Worm (Caenorhabditis elegans) whole organism, late embryonic: ENCODE measurements around the gene mlp-1.
A peak's percentile ranks its signal among the peaks of the same experiment; 100 is the strongest.

Experiments
- C08G9.2 ChIP-seq: sonication (generic microtip); optimal IDR thresholded peaks from 2 replicates; lab custom pipeline; 2016; ENCODE audit warnings: mild to moderate bottlenecking, missing genetic modification characterization, moderate library complexity, missing compliant biosample characterization
- C38D4.7 ChIP-seq: fragments of 200-800 bp; sonication (Bioruptor generic); optimal IDR thresholded peaks from 2 replicates; lab custom pipeline; 2018; ENCODE audit warnings: mild to moderate bottlenecking, missing genetic modification characterization, moderate library complexity, missing compliant biosample characterization
- F13H6.1 ChIP-seq: sonication (generic microtip); optimal IDR thresholded peaks from 2 replicates; lab custom pipeline; 2016; ENCODE audit warnings: missing genetic modification characterization, missing compliant biosample characterization
- K02D7.2 ChIP-seq: sonication (generic microtip); optimal IDR thresholded peaks from 2 replicates; lab custom pipeline; 2017; ENCODE audit warnings: mild to moderate bottlenecking, missing genetic modification characterization, missing compliant biosample characterization
- T23F11.4 ChIP-seq: fragments of 200-800 bp; sonication (Bioruptor generic); optimal IDR thresholded peaks from 2 replicates; lab custom pipeline; 2018; ENCODE audit warnings: mild to moderate bottlenecking, missing genetic modification characterization, missing compliant biosample characterization
- ama-1 ChIP-seq: fragments of 150-350 bp; optimal IDR thresholded peaks from 2 replicates; lab custom pipeline; 2014
- ceh-18 ChIP-seq: sonication (generic microtip); optimal IDR thresholded peaks from 2 replicates; lab custom pipeline; 2016; ENCODE audit warnings: missing genetic modification characterization, missing compliant biosample characterization
- ceh-22 ChIP-seq: sonication (generic microtip); optimal IDR thresholded peaks from 2 replicates; lab custom pipeline; 2017; ENCODE audit warnings: missing biosample characterization, missing genetic modification characterization
- ceh-24 ChIP-seq: sonication (generic microtip); optimal IDR thresholded peaks from 2 replicates; lab custom pipeline; 2016; ENCODE audit warnings: mild to moderate bottlenecking, missing genetic modification characterization, missing compliant biosample characterization
- ceh-31 ChIP-seq: sonication (generic microtip); optimal IDR thresholded peaks from 2 replicates; lab custom pipeline; 2016; ENCODE audit warnings: missing genetic modification characterization, missing compliant biosample characterization
- ceh-34 ChIP-seq: sonication (generic microtip); optimal IDR thresholded peaks from 2 replicates; lab custom pipeline; 2016; ENCODE audit warnings: mild to moderate bottlenecking, missing genetic modification characterization, missing compliant biosample characterization
- ceh-45 ChIP-seq: fragments of 200-800 bp; sonication (Bioruptor generic); IDR thresholded peaks from 2 replicates; pipeline ENCODE4 v1.3.6; 2022; ENCODE audit warnings: missing genetic modification reagents, missing genetic modification characterization, missing compliant biosample characterization
- dve-1 ChIP-seq: sonication (generic microtip); optimal IDR thresholded peaks from 2 replicates; lab custom pipeline; 2017; ENCODE audit warnings: antibody characterized with exemption, mild to moderate bottlenecking, missing genetic modification characterization, missing compliant biosample characterization
- ets-4 ChIP-seq: sonication (generic microtip); optimal IDR thresholded peaks from 2 replicates; lab custom pipeline; 2016; ENCODE audit warnings: missing genetic modification characterization, missing compliant biosample characterization
- fax-1 ChIP-seq: sonication (generic microtip); optimal IDR thresholded peaks from 2 replicates; lab custom pipeline; 2016; ENCODE audit warnings: missing genotype, missing genetic modification characterization, missing compliant biosample characterization
- gmeb-2 ChIP-seq: sonication (generic microtip); optimal IDR thresholded peaks from 2 replicates; lab custom pipeline; 2016; ENCODE audit warnings: missing genetic modification characterization, inconsistent platforms, missing compliant biosample characterization
- hlh-13 ChIP-seq: fragments of 200-800 bp; sonication (Bioruptor generic); optimal IDR thresholded peaks from 2 replicates; lab custom pipeline; 2018; ENCODE audit warnings: mild to moderate bottlenecking, missing genetic modification characterization, missing compliant biosample characterization
- hlh-15 ChIP-seq: sonication (generic microtip); optimal IDR thresholded peaks from 2 replicates; lab custom pipeline; 2016; ENCODE audit warnings: missing genetic modification characterization, missing compliant biosample characterization
- hlh-30 ChIP-seq: sonication (generic microtip); optimal IDR thresholded peaks from 2 replicates; lab custom pipeline; 2017; ENCODE audit warnings: antibody characterized with exemption, missing genetic modification characterization, missing compliant biosample characterization; ENCODE audit not compliant: insufficient read depth
- hlh-8 ChIP-seq: sonication (generic microtip); optimal IDR thresholded peaks from 2 replicates; lab custom pipeline; 2016; ENCODE audit warnings: missing genotype, missing genetic modification characterization, missing compliant biosample characterization
- madf-2 ChIP-seq: sonication (generic microtip); optimal IDR thresholded peaks from 2 replicates; lab custom pipeline; 2017; ENCODE audit warnings: missing genetic modification characterization, missing compliant biosample characterization
- nfya-1 ChIP-seq: sonication (generic microtip); optimal IDR thresholded peaks from 2 replicates; lab custom pipeline; 2017; ENCODE audit warnings: missing genetic modification characterization, mild to moderate bottlenecking, missing compliant biosample characterization, antibody characterized with exemption, moderate library complexity
- nhr-11 ChIP-seq: fragments of 150-350 bp; optimal IDR thresholded peaks from 2 replicates; lab custom pipeline; 2014; ENCODE audit warnings: missing biosample characterization, missing genetic modification characterization
- npax-4 ChIP-seq: sonication (generic microtip); optimal IDR thresholded peaks from 2 replicates; lab custom pipeline; 2016; ENCODE audit warnings: missing genetic modification characterization, missing compliant biosample characterization
- pat-9 ChIP-seq: fragments of 200-800 bp; sonication (Bioruptor generic); optimal IDR thresholded peaks from 2 replicates; lab custom pipeline; 2018; ENCODE audit warnings: mild to moderate bottlenecking, missing genetic modification characterization, moderate library complexity, missing compliant biosample characterization
- pax-1 ChIP-seq: fragments of 150-350 bp; optimal IDR thresholded peaks from 2 replicates; lab custom pipeline; 2014; ENCODE audit warnings: missing biosample characterization, missing genetic modification characterization
- pha-2 ChIP-seq: sonication (generic microtip); optimal IDR thresholded peaks from 2 replicates; lab custom pipeline; 2017; ENCODE audit warnings: mild to moderate bottlenecking, missing genetic modification characterization, missing compliant biosample characterization
- pha-4 ChIP-seq: fragments of 150-350 bp; optimal IDR thresholded peaks from 2 replicates; lab custom pipeline; 2018; ENCODE audit warnings: missing biosample characterization, missing genetic modification reagents, missing genetic modification characterization
- ref-2 ChIP-seq: sonication (generic microtip); optimal IDR thresholded peaks from 2 replicates; lab custom pipeline; 2016; ENCODE audit warnings: missing genetic modification characterization, missing compliant biosample characterization
- sdc-2 ChIP-seq: sonication (generic microtip); optimal IDR thresholded peaks from 2 replicates; lab custom pipeline; 2016; ENCODE audit warnings: missing genotype, missing genetic modification characterization, missing compliant biosample characterization
- sox-4 ChIP-seq: sonication (generic microtip); optimal IDR thresholded peaks from 2 replicates; lab custom pipeline; 2017; ENCODE audit warnings: mild to moderate bottlenecking, missing genetic modification characterization, inconsistent platforms, missing compliant biosample characterization
- syd-9 ChIP-seq: sonication (generic microtip); optimal IDR thresholded peaks from 2 replicates; lab custom pipeline; 2016; ENCODE audit warnings: mild to moderate bottlenecking, missing genetic modification characterization, moderate library complexity, missing compliant biosample characterization
- tbx-2 ChIP-seq: sonication (generic microtip); optimal IDR thresholded peaks from 2 replicates; lab custom pipeline; 2016; ENCODE audit warnings: missing genetic modification characterization, missing compliant biosample characterization
- tbx-7 ChIP-seq: sonication (generic microtip); optimal IDR thresholded peaks from 2 replicates; lab custom pipeline; 2016; ENCODE audit warnings: missing genotype, missing genetic modification characterization, missing compliant biosample characterization
- ttx-3 ChIP-seq: sonication (generic microtip); optimal IDR thresholded peaks from 2 replicates; lab custom pipeline; 2016; ENCODE audit warnings: missing genetic modification reagents, missing genetic modification characterization, missing compliant biosample characterization
- unc-42 ChIP-seq: sonication (generic microtip); optimal IDR thresholded peaks from 2 replicates; lab custom pipeline; 2016; ENCODE audit warnings: missing genotype, missing genetic modification characterization, missing compliant biosample characterization
- unc-55 ChIP-seq: sonication (generic microtip); optimal IDR thresholded peaks from 2 replicates; lab custom pipeline; 2017; ENCODE audit warnings: missing biosample characterization, missing genetic modification reagents, missing genetic modification characterization
- unc-86 ChIP-seq: sonication (generic microtip); optimal IDR thresholded peaks from 2 replicates; lab custom pipeline; 2016; ENCODE audit warnings: missing genetic modification characterization, missing compliant biosample characterization

The mlp-1 gene

ce11 chrIII:5988461-5988860, 13.6 kb upstream of the mlp-1 start:
- TF ChIP-seq unc-55 (GFP tag; lab: Kevin White, UChicago) (no peak), sdc-2 (tag; lab: Kevin White, UChicago) (no peak), ceh-24 (no peak), ceh-45 (GFP tag; lab: Robert Waterston, UW) (no peak), ceh-18 (tag; lab: Kevin White, UChicago) (no peak), ceh-22 (tag; lab: Kevin White, UChicago) (no peak), pha-2 (tag; lab: Kevin White, UChicago) (no peak), F13H6.1 (tag; lab: Kevin White, UChicago) (no peak), gmeb-2 (tag; lab: Kevin White, UChicago) (no peak), sox-4 (tag; lab: Kevin White, UChicago) (no peak), madf-2 (no peak), pax-1 (tag; lab: Kevin White, UChicago) (no peak), ref-2 (no peak), ama-1 (no peak), nfya-1 (tag; lab: Kevin White, UChicago) (no peak), unc-86 (no peak), ceh-34 (no peak), C08G9.2 (tag; lab: Kevin White, UChicago) (no peak)

- TF ChIP-seq ceh-31 (tag; lab: Kevin White, UChicago) = peak; percentile 29
- TF ChIP-seq tbx-2 (tag; lab: Kevin White, UChicago) = peak; percentile 0
- no peak for TF ChIP-seq pat-9 (tag; lab: Kevin White, UChicago)
- peak; percentile 72 for TF ChIP-seq unc-42 (tag; lab: Kevin White, UChicago)
Observed at ce11 chrIII:5988010-5988409, 13.2 kb upstream of the mlp-1 start.

ce11 chrIII:5985340-5985739, 10.5 kb upstream of the mlp-1 start, which contains the start of gene T04C9.3:
TSS of gene T04C9.3 (plus strand) at chrIII:5985640.
- TF ChIP-seq nfya-1 (tag; lab: Kevin White, UChicago) = no peak
- no peak for TF ChIP-seq hlh-15 (tag; lab: Kevin White, UChicago)
- no peak for TF ChIP-seq pat-9 (tag; lab: Kevin White, UChicago)
- no peak for TF ChIP-seq fax-1 (tag; lab: Kevin White, UChicago)
- no peak for TF ChIP-seq C38D4.7 (GFP tag; lab: Kevin White, UChicago)
- TF ChIP-seq unc-55 (GFP tag; lab: Kevin White, UChicago) = no peak
- no peak for TF ChIP-seq hlh-13 (GFP tag; lab: Kevin White, UChicago)
- no peak for TF ChIP-seq pax-1 (tag; lab: Kevin White, UChicago)
- TF ChIP-seq C08G9.2 (tag; lab: Kevin White, UChicago) = no peak
- no peak for TF ChIP-seq ceh-24
- TF ChIP-seq madf-2 = no peak
- TF ChIP-seq npax-4 (tag; lab: Kevin White, UChicago) = no peak
- no peak for TF ChIP-seq tbx-7 (tag; lab: Kevin White, UChicago)
- no peak for TF ChIP-seq syd-9 (tag; lab: Kevin White, UChicago)

ce11 chrIII:5982753-5983390, 8.0 kb upstream of the mlp-1 start:
- no peak for TF ChIP-seq ttx-3
- no peak for TF ChIP-seq madf-2
- no peak for TF ChIP-seq pha-4 (tag; lab: Kevin White, UChicago)
- no peak for TF ChIP-seq nhr-11 (tag; lab: Kevin White, UChicago)
- no peak for TF ChIP-seq ceh-24
- peak; percentile 17 for TF ChIP-seq ceh-31 (tag; lab: Kevin White, UChicago)
- TF ChIP-seq T23F11.4 (GFP tag; lab: Kevin White, UChicago) = no peak
- no peak for TF ChIP-seq gmeb-2 (tag; lab: Kevin White, UChicago)
- TF ChIP-seq C08G9.2 (tag; lab: Kevin White, UChicago) = no peak
- TF ChIP-seq sdc-2 (tag; lab: Kevin White, UChicago) = no peak
- peak; percentile 48 for TF ChIP-seq hlh-30 (tag; lab: Kevin White, UChicago)
- TF ChIP-seq hlh-8 (tag; lab: Kevin White, UChicago) = no peak
- TF ChIP-seq ets-4 (tag; lab: Kevin White, UChicago) = no peak
- no peak for TF ChIP-seq K02D7.2 (tag; lab: Kevin White, UChicago)
- no peak for TF ChIP-seq dve-1 (tag; lab: Kevin White, UChicago)
- no peak for TF ChIP-seq ceh-18 (tag; lab: Kevin White, UChicago)
- no peak for TF ChIP-seq hlh-15 (tag; lab: Kevin White, UChicago)
